Fruit fly (Drosophila melanogaster): ENCODE measurements around the gene lic.

lic gene

DNA sequence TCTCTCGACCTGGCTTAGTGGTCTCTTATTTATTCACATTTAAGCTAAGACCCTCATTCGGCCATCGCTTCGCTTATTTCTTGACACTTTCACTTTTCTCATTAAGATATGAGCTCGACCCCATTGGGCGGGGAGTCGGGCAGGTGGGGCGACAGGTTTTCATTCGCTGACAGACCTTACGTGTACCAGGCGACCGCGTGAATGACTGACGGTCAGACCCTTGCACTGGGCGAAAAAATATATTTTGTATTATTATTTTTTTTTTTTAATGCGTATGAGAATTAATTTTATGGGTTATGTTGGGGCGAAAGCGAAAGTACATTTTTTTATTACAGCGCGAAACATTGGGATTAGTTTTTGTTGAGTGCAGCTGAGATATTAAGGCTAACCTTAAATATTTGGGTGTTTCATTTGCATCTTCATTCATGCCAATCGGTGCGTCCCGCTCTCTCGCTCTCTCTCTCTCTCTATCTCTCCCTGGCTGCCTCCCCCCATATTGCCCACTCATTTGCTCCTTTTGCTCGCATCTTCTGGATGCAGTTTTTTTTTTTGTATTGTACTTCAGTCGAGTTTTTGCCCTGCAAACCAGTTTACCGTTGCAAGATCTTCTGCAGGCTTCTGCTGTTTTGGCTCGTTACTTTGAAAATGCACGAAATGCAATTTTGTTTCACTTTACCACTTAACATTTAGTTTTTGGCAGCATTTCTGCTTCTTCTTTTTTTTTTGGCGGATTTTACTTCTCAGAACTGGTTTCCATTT lies 46.2 kb downstream of the lic start:
- no peak for TF ChIP-seq odd (GFP tag; optimal IDR thresholded peaks at IDR 0.05)
- TF ChIP-seq CG10431 (GFP tag; optimal IDR thresholded peaks at IDR 0.05): no peak
- TF ChIP-seq CG9932 (GFP tag; IDR thresholded peaks at IDR 0.05): no peak
- no peak for TF ChIP-seq Dref (GFP tag; IDR thresholded peaks at IDR 0.05)
- no peak for TF ChIP-seq Hmr (GFP tag; optimal IDR thresholded peaks at IDR 0.05)
- 0 out of 3 replicates have a peak, but pooled peaks have one; percentile 25 for TF ChIP-seq CG2199 (GFP tag; IDR thresholded peaks at IDR 0.05)
- no peak for TF ChIP-seq zen (tag; optimal IDR thresholded peaks at IDR 0.05)
- no peak for TF ChIP-seq p53 (GFP tag; optimal IDR thresholded peaks at IDR 0.05)
- no peak for TF ChIP-seq Camta (GFP tag; optimal IDR thresholded peaks at IDR 0.05)
- peak; percentile 67 for TF ChIP-seq oc (tag; optimal IDR thresholded peaks at IDR 0.05)
- no peak for TF ChIP-seq CG8765 (GFP tag; IDR thresholded peaks at IDR 0.05)
- TF ChIP-seq CG10979 (tag; optimal IDR thresholded peaks at IDR 0.05): peak; percentile 62
- peak; percentile 73 for TF ChIP-seq sens (GFP tag)
- TF ChIP-seq CG15601 (tag; optimal IDR thresholded peaks at IDR 0.05): peak; percentile 50
- TF ChIP-seq CG10565 (GFP tag; optimal IDR thresholded peaks at IDR 0.05): no peak
- no peak for TF ChIP-seq cas (GFP tag; IDR thresholded peaks at IDR 0.05)
- TF ChIP-seq ro (GFP tag; IDR thresholded peaks at IDR 0.05): 0 out of 2 replicates have a peak, but pooled peaks have one; percentile 7
- TF ChIP-seq ash1 (GFP tag; optimal IDR thresholded peaks at IDR 0.05): no peak
- TF ChIP-seq aop (GFP tag; IDR thresholded peaks at IDR 0.05): peak; percentile 77
- no peak for TF ChIP-seq fd3F (GFP tag; optimal IDR thresholded peaks at IDR 0.05)
- TF ChIP-seq CG6175 (GFP tag; IDR thresholded peaks at IDR 0.05): no peak
- no peak for TF ChIP-seq CG10321 (GFP tag; IDR thresholded peaks at IDR 0.05)
- no peak for TF ChIP-seq Myb (GFP tag; optimal IDR thresholded peaks at IDR 0.05)
- no peak for TF ChIP-seq Ets97D (GFP tag; optimal IDR thresholded peaks at IDR 0.05)
- no peak for TF ChIP-seq Fer3 (tag; optimal IDR thresholded peaks at IDR 0.05)
- TF ChIP-seq Doc2 (GFP tag; IDR thresholded peaks at IDR 0.05): no peak
- TF ChIP-seq Adf1 (GFP tag; IDR thresholded peaks at IDR 0.05): no peak
- TF ChIP-seq kay (GFP tag; optimal IDR thresholded peaks at IDR 0.05): no peak
- TF ChIP-seq CG10209 (GFP tag; optimal IDR thresholded peaks at IDR 0.05): peak; percentile 59
- TF ChIP-seq mirr (GFP tag; optimal IDR thresholded peaks at IDR 0.05): no peak
- TF ChIP-seq Oli (tag; optimal IDR thresholded peaks at IDR 0.05): peak; percentile 45
- no peak for TF ChIP-seq CG7271 (tag; optimal IDR thresholded peaks at IDR 0.05)
- TF ChIP-seq C15 (GFP tag; IDR thresholded peaks at IDR 0.05): 0 out of 3 replicates have a peak, but pooled peaks have one; percentile 40
- TF ChIP-seq ac (GFP tag; optimal IDR thresholded peaks at IDR 0.05): no peak
- TF ChIP-seq CG2712 (tag; optimal IDR thresholded peaks at IDR 0.05): peak; percentile 43
- TF ChIP-seq Nf-YA (GFP tag; IDR thresholded peaks at IDR 0.05): peak; percentile 41; the same call in 1 of the 2 replicates
- TF ChIP-seq hkb (optimal IDR thresholded peaks at IDR 0.05): no peak
- TF ChIP-seq hkb (GFP tag; IDR thresholded peaks at IDR 0.05): peak; percentile 81
- TF ChIP-seq Mrtf (GFP tag; IDR thresholded peaks at IDR 0.05): no peak
- TF ChIP-seq Max (GFP tag; optimal IDR thresholded peaks at IDR 0.05): no peak
- no peak for TF ChIP-seq MBD-R2 (GFP tag; IDR thresholded peaks at IDR 0.05)
- no peak for TF ChIP-seq Mes4 (GFP tag; optimal IDR thresholded peaks at IDR 0.05)
- peak; percentile 49 for TF ChIP-seq abd-A (tag; optimal IDR thresholded peaks at IDR 0.05)
- no peak for TF ChIP-seq CG7987 (GFP tag; optimal IDR thresholded peaks at IDR 0.05)
- TF ChIP-seq CG12744 (GFP tag; optimal IDR thresholded peaks at IDR 0.05): no peak
- peak; percentile 54 for TF ChIP-seq croc (GFP tag; conservative IDR thresholded peaks at IDR 0.05)
- no peak for TF ChIP-seq D (optimal IDR thresholded peaks at IDR 0.05)
- TF ChIP-seq D (GFP tag; optimal IDR thresholded peaks at IDR 0.05): peak; percentile 38
- no peak for TF ChIP-seq da (GFP tag; optimal IDR thresholded peaks at IDR 0.05)
- TF ChIP-seq CG12219 (GFP tag; optimal IDR thresholded peaks at IDR 0.05): no peak
- no peak for TF ChIP-seq HLH54F (GFP tag; optimal IDR thresholded peaks at IDR 0.05)

All from whole organism, embryonic.